Worm (Caenorhabditis elegans) whole organism, L2 larva: ENCODE measurements around the gene lgc-49.

ENCODE experiments used
- aly-2 ChIP-seq: fragments of 150-350 bp; optimal IDR thresholded peaks from 2 replicates; lab custom pipeline; 2014; ENCODE audit warnings: missing biosample characterization, missing genetic modification characterization
- ceh-16 ChIP-seq: fragments of 150-350 bp; optimal IDR thresholded peaks from 2 replicates; lab custom pipeline; 2014; ENCODE audit warnings: missing biosample characterization, missing genetic modification characterization
- dmd-4 ChIP-seq: sonication (generic microtip); optimal IDR thresholded peaks from 2 replicates; lab custom pipeline; 2017; ENCODE audit warnings: missing biosample characterization, missing genetic modification characterization
- fos-1 ChIP-seq: fragments of 150-350 bp; optimal IDR thresholded peaks from 2 replicates; lab custom pipeline; 2014; ENCODE audit warnings: missing biosample characterization, missing genetic modification characterization
- gmeb-1 ChIP-seq: fragments of 150-350 bp; optimal IDR thresholded peaks from 2 replicates; lab custom pipeline; 2014; ENCODE audit warnings: missing biosample characterization, missing genetic modification characterization
- lin-13 ChIP-seq: fragments of 150-350 bp; optimal IDR thresholded peaks from 2 replicates; lab custom pipeline; 2014; ENCODE audit warnings: missing biosample characterization, missing genetic modification reagents, missing genetic modification characterization
- lsy-2 ChIP-seq, 2 experiments: fragments of 150-350 bp in 1 of 2; sonication (generic microtip) in 1 of 2; optimal IDR thresholded peaks; 2 replicates each; lab custom pipeline; 2014 to 2017; ENCODE audit warnings: missing biosample characterization in 2 of 2, missing genetic modification characterization in 2 of 2
- mab-5 ChIP-seq: fragments of 150-350 bp; optimal IDR thresholded peaks from 2 replicates; lab custom pipeline; 2014; ENCODE audit warnings: missing biosample characterization, missing genetic modification characterization
- nhr-237 ChIP-seq: fragments of 150-350 bp; optimal IDR thresholded peaks from 2 replicates; lab custom pipeline; 2014; ENCODE audit warnings: missing biosample characterization, missing genetic modification characterization
- sem-4 ChIP-seq: fragments of 150-350 bp; optimal IDR thresholded peaks from 2 replicates; lab custom pipeline; 2014; ENCODE audit warnings: missing biosample characterization, missing genetic modification reagents, missing genetic modification characterization
- snpc-4 ChIP-seq: fragments of 150-350 bp; optimal IDR thresholded peaks from 2 replicates; lab custom pipeline; 2014; ENCODE audit warnings: missing biosample characterization, missing genetic modification characterization
- unc-39 ChIP-seq: fragments of 150-350 bp; optimal IDR thresholded peaks from 2 replicates; lab custom pipeline; 2014; ENCODE audit warnings: missing biosample characterization, missing genetic modification characterization
- zag-1 ChIP-seq: fragments of 150-350 bp; optimal IDR thresholded peaks from 2 replicates; lab custom pipeline; 2014; ENCODE audit warnings: missing biosample characterization, missing genetic modification characterization
- ztf-11 ChIP-seq: sonication (generic microtip); optimal IDR thresholded peaks from 2 replicates; lab custom pipeline; 2017; ENCODE audit warnings: missing biosample characterization, missing genetic modification characterization

- no peak for TF ChIP-seq mab-5 (tag; lab: Kevin White, UChicago)
- no peak for TF ChIP-seq fos-1 (tag; lab: Kevin White, UChicago)
- no peak for TF ChIP-seq nhr-237 (tag; lab: Kevin White, UChicago)
- no peak for TF ChIP-seq unc-39
- TF ChIP-seq lin-13 (GFP tag; lab: Kevin White, UChicago), result no peak
- TF ChIP-seq aly-2 (tag; lab: Kevin White, UChicago), result no peak
- no peak for TF ChIP-seq dmd-4 (tag; lab: Kevin White, UChicago)
- no peak for TF ChIP-seq sem-4
- no peak for TF ChIP-seq gmeb-1 (tag; lab: Kevin White, UChicago)
- TF ChIP-seq ceh-16, result no peak
- TF ChIP-seq snpc-4 (tag; lab: Kevin White, UChicago), result no peak
- TF ChIP-seq ztf-11, result no peak
- no peak for TF ChIP-seq lsy-2 (tag; optimal IDR thresholded peaks at IDR 0.05; lab: Kevin White, UChicago)
- TF ChIP-seq zag-1 (tag; lab: Kevin White, UChicago), result no peak
Measured at ce11 chrV:11216137-11216536, 25.1 kb downstream of the lgc-49 start.
